Worm (Caenorhabditis elegans): ENCODE results near the gene maph-9.

Gene maph-9

DNA sequence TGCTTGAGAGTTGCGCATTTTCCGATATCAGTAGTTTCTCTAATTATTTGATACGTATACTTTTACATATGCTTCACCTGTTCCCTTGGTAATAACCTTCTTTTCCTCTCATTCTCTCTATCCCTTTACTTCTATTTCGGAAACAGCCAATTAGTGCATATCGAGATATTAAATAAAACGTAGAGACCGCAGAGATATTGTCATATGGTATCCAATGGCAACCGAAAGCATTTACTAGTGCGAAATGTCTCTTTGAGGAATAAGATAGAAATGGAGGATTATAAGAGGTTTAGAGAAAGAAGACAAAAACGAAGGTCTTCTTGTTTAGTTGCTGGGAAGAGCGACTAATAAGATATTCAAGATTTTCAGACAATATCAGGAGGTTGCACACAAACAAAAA, at the start of gene maph-9:
Gene maph-9, plus strand, starts transcription at position 273 of the 400 bp plus-strand sequence.
- TF ChIP-seq nhr-48 (tag; optimal IDR thresholded peaks at IDR 0.05) (no peak), aha-1 (tag) (peak; percentile 67)

DNA sequence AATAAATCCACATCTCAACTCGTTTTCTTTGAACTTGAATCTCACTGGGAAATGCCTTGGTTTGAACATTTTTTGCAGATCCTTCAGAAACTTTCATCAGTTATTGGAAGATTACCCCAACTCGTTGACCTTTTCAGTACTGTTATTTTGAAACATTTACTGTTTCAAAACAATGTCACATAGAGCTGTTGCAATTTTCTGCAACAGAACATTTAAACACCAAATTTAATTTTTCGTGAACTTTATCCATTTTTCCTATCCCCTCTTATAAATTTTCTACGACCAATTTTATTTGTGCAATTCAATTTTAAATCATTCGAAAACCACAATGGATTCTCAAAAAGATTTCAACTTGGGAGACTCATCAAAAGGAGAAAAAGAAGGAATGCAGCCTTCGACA, 48.5 kb upstream of the maph-9 start, which contains the start of gene ZC477.2:
Gene ZC477.2, plus strand, starts transcription at position 301 of the 400 bp plus-strand sequence.
- TF ChIP-seq lin-29 (GFP tag; IDR thresholded peaks at IDR 0.05), result no peak
- no peak for TF ChIP-seq lin-13 (GFP tag; optimal IDR thresholded peaks at IDR 0.05)
- TF ChIP-seq fos-1 (tag; optimal IDR thresholded peaks at IDR 0.05), result no peak
- TF ChIP-seq arid-1 (GFP tag; conservative IDR thresholded peaks at IDR 0.05), result no peak
- TF ChIP-seq ZK337.2 (GFP tag; IDR thresholded peaks at IDR 0.05), result no peak
- no peak for TF ChIP-seq zfp-3 (GFP tag; conservative IDR thresholded peaks at IDR 0.05)

DNA sequence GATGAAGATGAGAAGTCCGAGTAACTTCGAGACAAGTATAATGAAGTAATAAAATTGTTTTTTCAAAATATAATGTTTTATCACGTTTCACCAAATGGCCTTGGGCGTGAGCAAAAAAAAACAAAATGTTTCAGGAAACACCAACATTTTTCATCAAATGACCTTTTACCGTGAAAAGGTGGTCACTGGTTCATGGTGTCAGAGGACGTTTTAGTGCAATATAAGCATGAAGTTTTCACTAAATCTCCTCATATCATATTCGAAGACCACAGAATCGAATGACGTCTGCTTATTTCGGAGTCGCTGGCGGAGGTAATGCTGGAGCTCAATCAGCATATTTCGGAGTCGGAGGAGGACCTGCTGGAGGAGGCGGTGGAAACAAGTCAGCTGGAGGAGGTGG, 45.1 kb upstream of the maph-9 start, which contains the start of the genes ZC477.7 and ssq-3:
Gene ZC477.7, minus strand, starts transcription at position 101 of the 400 bp plus-strand sequence.
Gene ssq-3, plus strand, starts transcription at position 251 of the 400 bp plus-strand sequence.
- no peak for TF ChIP-seq nhr-42 (GFP tag; IDR thresholded peaks at IDR 0.05)
- no peak for TF ChIP-seq lsy-2 (tag; optimal IDR thresholded peaks at IDR 0.05)
- no peak for TF ChIP-seq lin-29 (GFP tag; IDR thresholded peaks at IDR 0.05)
- no peak for TF ChIP-seq F49E8.2 (tag; optimal IDR thresholded peaks at IDR 0.05; ENCODE audit: borderline replicate concordance)
- no peak for TF ChIP-seq skn-1 (tag; optimal IDR thresholded peaks at IDR 0.05)
- TF ChIP-seq nhr-111 (GFP tag; optimal IDR thresholded peaks at IDR 0.05), result no peak
- no peak for TF ChIP-seq ctbp-1 (GFP tag; IDR thresholded peaks at IDR 0.05)
- no peak for TF ChIP-seq lin-15B (tag; optimal IDR thresholded peaks at IDR 0.05)
- TF ChIP-seq gei-8 (GFP tag; optimal IDR thresholded peaks at IDR 0.05), result no peak
- no peak for TF ChIP-seq snpc-4 (tag; optimal IDR thresholded peaks at IDR 0.05)
- TF ChIP-seq cey-2 (tag; optimal IDR thresholded peaks at IDR 0.05; ENCODE audit: borderline replicate concordance, insufficient read depth), result no peak
- no peak for TF ChIP-seq vab-7 (GFP tag; IDR thresholded peaks at IDR 0.05)
- no peak for TF ChIP-seq lin-13 (GFP tag; optimal IDR thresholded peaks at IDR 0.05)

DNA sequence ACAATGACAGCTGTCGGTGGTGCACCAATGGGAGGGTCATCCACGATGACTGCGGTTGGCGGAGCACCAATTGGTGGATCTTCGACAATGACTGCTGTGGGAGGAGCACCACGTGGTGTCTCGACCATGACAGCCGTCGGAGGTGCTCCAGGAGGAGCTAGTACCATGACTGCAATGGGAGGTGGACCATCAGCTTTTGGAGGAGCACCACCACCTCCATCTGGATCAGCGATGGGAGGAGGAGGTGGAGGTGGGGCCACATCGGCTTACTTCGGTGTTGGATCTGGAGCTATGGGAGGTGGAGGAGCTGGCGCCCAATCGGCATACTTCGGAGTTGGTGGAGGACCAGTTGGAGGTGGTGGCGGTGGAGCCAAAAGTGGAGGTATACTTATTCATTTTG, 44.1 kb upstream of the maph-9 start:
- TF ChIP-seq set-16 (GFP tag; IDR thresholded peaks at IDR 0.05), result peak; percentile 82
- 0 out of 2 replicates have a peak, but pooled peaks have one; percentile 51 for TF ChIP-seq egl-43 (GFP tag; IDR thresholded peaks at IDR 0.05)

DNA sequence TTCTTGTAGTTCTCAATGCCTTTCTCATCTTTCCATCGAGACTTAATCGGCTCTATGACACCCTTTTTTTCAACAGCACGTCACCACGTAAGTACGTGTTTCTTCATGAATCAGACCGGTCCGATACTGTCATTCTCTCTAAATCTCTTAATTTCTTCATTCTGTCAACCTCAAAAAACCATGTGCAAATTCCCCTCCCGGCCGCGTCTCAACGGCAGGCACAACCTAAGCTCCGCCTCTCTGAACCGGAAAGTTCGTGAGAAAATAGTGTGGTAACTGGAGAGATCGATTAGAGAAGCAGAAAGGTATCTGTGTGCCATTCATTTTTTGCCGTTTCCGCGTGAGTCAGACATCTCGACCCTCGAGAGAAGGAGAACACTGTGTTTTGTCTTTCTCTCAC, 41.8 kb upstream of the maph-9 start, which contains the start of gene nas-8:
Gene nas-8, plus strand, starts transcription at position 301 of the 400 bp plus-strand sequence.
- TF ChIP-seq F37D6.2 (tag; optimal IDR thresholded peaks at IDR 0.05) (no peak), mxl-3 (GFP tag; optimal IDR thresholded peaks at IDR 0.05) (no peak), nhr-42 (GFP tag; IDR thresholded peaks at IDR 0.05) (no peak), F10B5.3 (tag; optimal IDR thresholded peaks at IDR 0.05) (no peak), spr-3 (GFP tag; optimal IDR thresholded peaks at IDR 0.05) (no peak), tag-97 (GFP tag; IDR thresholded peaks at IDR 0.05) (no peak), ces-1 (GFP tag; optimal IDR thresholded peaks at IDR 0.05) (no peak), lir-3 (tag; optimal IDR thresholded peaks at IDR 0.05) (no peak), Y105C5A.15 (GFP tag; IDR thresholded peaks at IDR 0.05) (no peak), hif-1 (tag; optimal IDR thresholded peaks at IDR 0.05) (no peak), aha-1 (tag) (no peak)

DNA sequence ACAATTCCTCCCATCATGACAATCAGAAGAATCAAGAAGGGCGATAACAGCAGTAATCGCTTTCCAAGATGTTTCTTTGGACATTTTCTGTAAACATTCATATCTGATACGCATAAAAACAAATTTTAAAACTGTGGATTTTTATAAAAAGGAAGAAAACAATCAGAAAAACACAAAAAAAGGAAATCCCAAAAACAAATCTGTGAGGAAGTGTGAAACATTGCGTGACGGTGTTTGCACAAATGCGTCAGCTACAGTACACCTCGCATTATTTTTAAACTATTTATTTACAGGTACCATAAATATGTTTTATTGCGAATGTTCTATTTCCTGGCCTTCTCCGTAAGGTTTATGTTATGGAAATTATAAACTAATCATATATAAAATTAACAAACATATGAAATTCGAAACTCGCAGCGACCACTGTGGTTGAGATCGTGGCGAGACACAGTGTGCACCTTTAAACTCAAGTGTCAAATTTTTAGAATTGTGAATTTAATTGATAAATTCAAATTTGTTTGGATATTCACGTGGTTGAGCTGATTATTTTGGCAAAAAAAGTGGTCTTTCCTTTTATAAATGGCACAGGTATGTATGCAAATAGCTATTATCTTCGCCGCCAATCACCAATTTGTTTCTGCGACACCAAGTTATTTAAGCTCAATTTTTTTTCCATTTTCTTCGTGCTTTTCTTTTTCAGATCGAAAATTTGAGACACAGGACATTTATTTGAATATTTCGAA, 34.9 kb upstream of the maph-9 start, which contains the start of the genes C34D4.10 and str-48:
Gene C34D4.10, minus strand, starts transcription at position 101 of the 743 bp plus-strand sequence.
Gene str-48, plus strand, starts transcription at position 693 of the 743 bp plus-strand sequence.
- TF ChIP-seq dpl-1 (GFP tag; optimal IDR thresholded peaks at IDR 0.05) (no peak), aha-1 (tag) (no peak), Y48G9A.11 (GFP tag; IDR thresholded peaks at IDR 0.05) (no peak), F37D6.2 (tag; optimal IDR thresholded peaks at IDR 0.05) (no peak), T20F7.1 (GFP tag; optimal IDR thresholded peaks at IDR 0.05) (no peak), ztf-11 (tag; optimal IDR thresholded peaks at IDR 0.05) (no peak), mep-1 (tag; optimal IDR thresholded peaks at IDR 0.05) (no peak), vab-7 (GFP tag; IDR thresholded peaks at IDR 0.05) (no peak), unc-39 (tag; optimal IDR thresholded peaks at IDR 0.05) (no peak), skn-1 (tag; optimal IDR thresholded peaks at IDR 0.05) (no peak), R02D3.7 (tag; optimal IDR thresholded peaks at IDR 0.05) (no peak), arid-1 (GFP tag; conservative IDR thresholded peaks at IDR 0.05) (no peak), F10B5.3 (tag; optimal IDR thresholded peaks at IDR 0.05) (no peak), Y105C5A.15 (GFP tag; IDR thresholded peaks at IDR 0.05) (no peak), Y75B8A.6 (GFP tag; IDR thresholded peaks at IDR 0.05) (no peak), spr-1 (tag; optimal IDR thresholded peaks at IDR 0.05) (no peak), nhr-11 (tag; optimal IDR thresholded peaks at IDR 0.05) (no peak), sdz-12 (GFP tag; optimal IDR thresholded peaks at IDR 0.05) (no peak)
